Worm (Caenorhabditis elegans): ENCODE results near the gene nduc-2.
A peak's percentile ranks its signal among the peaks of the same experiment; 100 is the strongest.

DNA sequence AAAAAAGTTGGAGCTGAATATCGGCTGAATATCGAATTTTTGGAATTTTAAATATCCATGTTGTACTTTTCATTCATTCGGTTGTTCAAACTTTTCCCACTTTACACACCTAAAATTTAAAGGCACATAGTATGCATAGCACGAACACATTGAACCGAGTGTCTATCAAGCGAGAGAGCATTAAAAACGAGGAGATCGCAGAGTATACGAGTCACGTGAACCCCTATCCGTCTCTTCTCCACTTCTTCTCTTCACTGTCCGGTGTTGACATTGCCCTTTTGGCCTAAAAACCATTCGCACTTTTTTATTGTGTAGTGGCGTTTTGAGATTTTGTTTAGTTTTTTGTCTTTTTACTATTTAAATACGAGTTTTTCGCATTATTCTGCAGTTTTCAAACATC, 17.8 kb downstream of the nduc-2 start:
- peak in 2 of 3 experiments; percentile 36 to 41 for TF ChIP-seq ceh-82 (tag; optimal IDR thresholded peaks at IDR 0.05)
- peak; percentile 79 to 80 for TF ChIP-seq lin-35 (GFP tag; optimal IDR thresholded peaks at IDR 0.05)
- TF ChIP-seq ets-5 (GFP tag; IDR thresholded peaks at IDR 0.05), result no peak
- TF ChIP-seq nhr-84 (tag; optimal IDR thresholded peaks at IDR 0.05), result no peak
- no peak for TF ChIP-seq C04F5.9 (tag; optimal IDR thresholded peaks at IDR 0.05)
- TF ChIP-seq unc-62 (GFP tag; optimal IDR thresholded peaks at IDR 0.05), result no peak
- no peak for TF ChIP-seq nhr-77 (tag; optimal IDR thresholded peaks at IDR 0.05)
- no peak for TF ChIP-seq fos-1 (tag; optimal IDR thresholded peaks at IDR 0.05)
- TF ChIP-seq ama-1 (optimal IDR thresholded peaks at IDR 0.05), result no peak
- no peak for TF ChIP-seq aha-1 (tag; optimal IDR thresholded peaks at IDR 0.05)
- no peak for TF ChIP-seq lir-3 (tag; optimal IDR thresholded peaks at IDR 0.05; ENCODE audit: poor library complexity)
- TF ChIP-seq snpc-4 (tag; optimal IDR thresholded peaks at IDR 0.05), result peak; percentile 48
- TF ChIP-seq blmp-1 (tag; optimal IDR thresholded peaks at IDR 0.05), result peak; percentile 61
